Worm (Caenorhabditis elegans) whole organism, early embryonic: ENCODE data around the gene fut-4.

Experiments used
- B0310.2 ChIP-seq: sonication (generic microtip); optimal IDR thresholded peaks from 2 replicates; lab custom pipeline; 2016; ENCODE audit warnings: mild to moderate bottlenecking, missing genetic modification characterization, missing compliant biosample characterization
- F13C5.2 ChIP-seq: sonication (generic microtip); optimal IDR thresholded peaks from 2 replicates; lab custom pipeline; 2017; ENCODE audit warnings: mild to moderate bottlenecking, missing genetic modification characterization, inconsistent platforms, missing compliant biosample characterization
- aly-1 ChIP-seq: sonication (generic microtip); optimal IDR thresholded peaks from 2 replicates; lab custom pipeline; 2016; ENCODE audit warnings: missing genetic modification characterization, missing compliant biosample characterization
- ama-1 ChIP-seq: fragments of 150-350 bp; optimal IDR thresholded peaks from 2 replicates; lab custom pipeline; 2014
- ets-7 ChIP-seq: sonication (generic microtip); optimal IDR thresholded peaks from 2 replicates; lab custom pipeline; 2016; ENCODE audit warnings: missing genotype, missing genetic modification characterization, missing compliant biosample characterization
- flt-1 ChIP-seq: fragments of 200-800 bp; sonication (Bioruptor generic); IDR thresholded peaks from 2 replicates; pipeline ENCODE4 v1.3.6; 2022; ENCODE audit warnings: missing genetic modification characterization, missing compliant biosample characterization
- hmbx-1 ChIP-seq: sonication (generic microtip); optimal IDR thresholded peaks from 2 replicates; lab custom pipeline; 2016; ENCODE audit warnings: mild to moderate bottlenecking, missing genetic modification characterization, missing compliant biosample characterization
- hmg-4 ChIP-seq: fragments of 200-800 bp; sonication (Bioruptor generic); optimal IDR thresholded peaks from 2 replicates; lab custom pipeline; 2018; ENCODE audit warnings: mild to moderate bottlenecking, missing genetic modification characterization, missing compliant biosample characterization
- pes-1 ChIP-seq: fragments of 200-800 bp; sonication (Bioruptor generic); IDR thresholded peaks from 2 replicates; pipeline ENCODE4 v1.3.6; 2022; ENCODE audit warnings: missing genetic modification reagents, missing genetic modification characterization, missing compliant biosample characterization
- scrt-1 ChIP-seq: fragments of 200-800 bp; sonication (Bioruptor generic); IDR thresholded peaks from 2 replicates; pipeline ENCODE4 v1.3.6; 2022; ENCODE audit warnings: missing genetic modification characterization, missing compliant biosample characterization
- tbx-11 ChIP-seq: fragments of 200-800 bp; sonication (Bioruptor generic); IDR thresholded peaks from 2 replicates; pipeline ENCODE4 v1.3.6; 2022; ENCODE audit warnings: missing genetic modification characterization, missing compliant biosample characterization
- tbx-37 ChIP-seq: fragments of 200-800 bp; sonication (Bioruptor generic); conservative IDR thresholded peaks from 2 replicates; pipeline ENCODE4 v1.3.6; 2022; ENCODE audit warnings: missing genetic modification reagents, missing genetic modification characterization, missing compliant biosample characterization

ce11 chrII:2862557-2863035, 40.3 kb upstream of the fut-4 start:
- no peak for TF ChIP-seq ama-1
- TF ChIP-seq flt-1 (GFP tag; lab: Robert Waterston, UW) = no peak
- no peak for TF ChIP-seq F13C5.2 (tag; lab: Kevin White, UChicago)
- no peak for TF ChIP-seq hmg-4
- no peak for TF ChIP-seq tbx-37 (GFP tag; lab: Robert Waterston, UW)
- TF ChIP-seq aly-1 (tag; lab: Kevin White, UChicago) = no peak
- no peak for TF ChIP-seq scrt-1 (GFP tag; lab: Robert Waterston, UW)
- TF ChIP-seq B0310.2 (tag; lab: Kevin White, UChicago) = no peak
- TF ChIP-seq ets-7 (tag; lab: Kevin White, UChicago) = no peak
- TF ChIP-seq hmbx-1 (tag; lab: Kevin White, UChicago) = no peak
- no peak for TF ChIP-seq tbx-11 (GFP tag; lab: Robert Waterston, UW)
- TF ChIP-seq pes-1 (GFP tag; lab: Robert Waterston, UW) = no peak
